Fruit fly (Drosophila melanogaster): ENCODE results near the gene CG33923.

DNA sequence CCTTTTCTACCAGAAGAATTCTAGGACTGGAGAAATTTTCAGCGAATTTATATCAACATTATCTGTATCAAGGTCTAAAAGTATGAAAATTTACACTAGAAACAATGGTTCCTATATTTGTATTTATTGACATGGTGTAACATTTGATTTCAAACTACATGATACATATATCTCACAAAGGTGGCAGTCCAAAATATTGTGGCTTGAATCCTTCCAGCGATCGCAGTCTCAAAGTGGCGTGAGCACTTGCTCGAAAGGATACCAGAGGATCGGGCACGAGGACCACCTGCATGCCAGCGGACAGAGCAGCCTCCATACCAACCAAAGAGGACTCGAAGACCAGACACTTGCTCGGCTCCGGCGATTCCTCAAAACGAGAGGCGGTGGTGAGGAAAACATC lies 12.1 kb upstream of the CG33923 start, which contains the start of gene CG5561:
- TF ChIP-seq CG8478 (optimal IDR thresholded peaks at IDR 0.05) (no peak), CTCF (optimal IDR thresholded peaks at IDR 0.05) (no peak)

Measured in S2 (cell line).